Fruit fly (Drosophila melanogaster) whole organism, embryonic: ENCODE data around the gene CG7386.

Source experiments
- ATbp ChIP-seq: fragments of 200-800 bp; sonication (Bioruptor generic); optimal IDR thresholded peaks from 2 replicates; lab custom pipeline; 2017; ENCODE audit warnings: missing biosample characterization, mild to moderate bottlenecking, missing genetic modification characterization, missing genetic modification reagents
- Awh ChIP-seq: fragments of 200-800 bp; sonication (Bioruptor generic); IDR thresholded peaks from 2 replicates; pipeline ENCODE4, ENCODE4 v1.3.6; 2022; ENCODE audit warnings: missing biosample characterization, missing genetic modification characterization
- B-H1 ChIP-seq: fragments of 200-800 bp; sonication (Bioruptor generic); IDR thresholded peaks from 3 replicates; pipeline ENCODE4 v1.3.6; 2022; ENCODE audit warnings: missing biosample characterization, missing genetic modification characterization
- Blimp-1 ChIP-seq: fragments of 200-800 bp; sonication (Bioruptor generic); optimal IDR thresholded peaks from 3 replicates; lab custom pipeline; 2018; ENCODE audit warnings: missing biosample characterization, missing genetic modification characterization, mild to moderate bottlenecking, moderate library complexity, missing genetic modification reagents
- CG10654 ChIP-seq: fragments of 200-800 bp; sonication (Bioruptor generic); optimal IDR thresholded peaks from 2 replicates; lab custom pipeline; 2016; ENCODE audit warnings: missing biosample characterization, missing genetic modification characterization
- CG11398 ChIP-seq: fragments of 200-800 bp; sonication (Bioruptor generic); optimal IDR thresholded peaks from 2 replicates; lab custom pipeline; 2016; ENCODE audit warnings: missing biosample characterization, missing genetic modification characterization
- CG12155 ChIP-seq: fragments of 200-800 bp; sonication (Bioruptor generic); optimal IDR thresholded peaks from 3 replicates; lab custom pipeline; 2016; ENCODE audit warnings: missing biosample characterization, missing genetic modification characterization
- CG15269 ChIP-seq: fragments of 200-800 bp; sonication (Bioruptor generic); optimal IDR thresholded peaks from 2 replicates; lab custom pipeline; 2018; ENCODE audit warnings: missing biosample characterization, mild to moderate bottlenecking, missing genetic modification characterization, moderate library complexity
- CG17568 ChIP-seq: fragments of 200-800 bp; sonication (Bioruptor generic); optimal IDR thresholded peaks from 2 replicates; lab custom pipeline; 2018; ENCODE audit warnings: missing biosample characterization, mild to moderate bottlenecking, missing genetic modification characterization, moderate library complexity
- CG17802 ChIP-seq: fragments of 200-800 bp; sonication (Bioruptor generic); optimal IDR thresholded peaks from 2 replicates; lab custom pipeline; 2018; ENCODE audit warnings: missing biosample characterization, mild to moderate bottlenecking, missing genetic modification characterization, moderate library complexity
- CG18764 ChIP-seq: fragments of 200-800 bp; sonication (Bioruptor generic); optimal IDR thresholded peaks from 3 replicates; lab custom pipeline; 2016; ENCODE audit warnings: missing biosample characterization, missing genetic modification characterization
- CG2129 ChIP-seq: fragments of 200-800 bp; sonication (Bioruptor generic); IDR thresholded peaks from 2 replicates; pipeline ENCODE4 v1.3.6; 2022; ENCODE audit warnings: missing biosample characterization, missing genetic modification characterization; ENCODE audit not compliant: partially characterized antibody
- CG2202 ChIP-seq: fragments of 200-800 bp; sonication (Bioruptor generic); optimal IDR thresholded peaks from 2 replicates; lab custom pipeline; 2018; ENCODE audit warnings: missing biosample characterization, mild to moderate bottlenecking, missing genetic modification characterization
- CG31224 ChIP-seq: fragments of 200-800 bp; sonication (Bioruptor generic); IDR thresholded peaks from 2 replicates; pipeline ENCODE4 v1.3.6; 2022; ENCODE audit warnings: missing biosample characterization, missing genetic modification characterization
- CG32532 ChIP-seq: fragments of 200-800 bp; sonication (Bioruptor generic); IDR thresholded peaks from 2 replicates; pipeline ENCODE4 v1.3.6; 2022; ENCODE audit warnings: missing biosample characterization, missing genetic modification characterization
- CG34422 ChIP-seq: fragments of 200-800 bp; sonication (Bioruptor generic); IDR thresholded peaks from 3 replicates; pipeline ENCODE4 v1.3.6; 2022; ENCODE audit warnings: missing biosample characterization, missing genetic modification characterization
- CG7928 ChIP-seq: fragments of 200-800 bp; sonication (Bioruptor generic); optimal IDR thresholded peaks from 2 replicates; lab custom pipeline; 2017; ENCODE audit warnings: missing biosample characterization, mild to moderate bottlenecking, missing genetic modification characterization
- CkIIα-i1 ChIP-seq: fragments of 200-800 bp; sonication (Bioruptor generic); IDR thresholded peaks from 2 replicates; pipeline ENCODE4 v1.3.6; 2022; ENCODE audit warnings: missing biosample characterization, missing genetic modification characterization
- CrebB ChIP-seq: fragments of 200-800 bp; sonication (Bioruptor generic); optimal IDR thresholded peaks from 3 replicates; lab custom pipeline; 2018; ENCODE audit warnings: missing biosample characterization, mild to moderate bottlenecking, missing genetic modification characterization
- ERR ChIP-seq: fragments of 200-800 bp; sonication (Bioruptor generic); optimal IDR thresholded peaks from 2 replicates; lab custom pipeline; 2016; ENCODE audit warnings: missing biosample characterization, missing genetic modification characterization
- HLH4C ChIP-seq: fragments of 200-800 bp; sonication (Bioruptor generic); IDR thresholded peaks from 3 replicates; pipeline ENCODE4 v1.3.6; 2022; ENCODE audit warnings: missing biosample characterization, missing genetic modification characterization; ENCODE audit not compliant: partially characterized antibody
- HLHmδ ChIP-seq: fragments of 200-800 bp; sonication (Bioruptor generic); optimal IDR thresholded peaks from 2 replicates; lab custom pipeline; 2018; ENCODE audit warnings: missing biosample characterization, mild to moderate bottlenecking, missing genetic modification characterization, moderate library complexity
- Meics ChIP-seq: fragments of 200-800 bp; sonication (Bioruptor generic); optimal IDR thresholded peaks from 2 replicates; lab custom pipeline; 2017; ENCODE audit warnings: missing biosample characterization, mild to moderate bottlenecking, missing genetic modification characterization
- Mes4 ChIP-seq: fragments of 200-800 bp; sonication (Bioruptor generic); optimal IDR thresholded peaks from 2 replicates; lab custom pipeline; 2016; ENCODE audit warnings: missing biosample characterization, missing genetic modification characterization
- Nf-YB ChIP-seq: fragments of 200-800 bp; sonication (Bioruptor generic); optimal IDR thresholded peaks from 3 replicates; lab custom pipeline; 2019; ENCODE audit warnings: missing biosample characterization, mild to moderate bottlenecking, missing genetic modification characterization, moderate library complexity
- NfI ChIP-seq: fragments of 200-800 bp; sonication (Bioruptor generic); optimal IDR thresholded peaks from 3 replicates; lab custom pipeline; 2018; ENCODE audit warnings: missing biosample characterization, mild to moderate bottlenecking, missing genetic modification characterization, moderate library complexity
- PHDP ChIP-seq: fragments of 200-800 bp; sonication (Bioruptor generic); optimal IDR thresholded peaks from 3 replicates; lab custom pipeline; 2018; ENCODE audit warnings: missing biosample characterization, mild to moderate bottlenecking, missing genetic modification characterization, moderate library complexity
- Rx ChIP-seq: fragments of 200-800 bp; sonication (Bioruptor generic); IDR thresholded peaks from 2 replicates; pipeline ENCODE4 v1.3.6; 2022; ENCODE audit warnings: missing biosample characterization, missing genetic modification characterization
- Six4 ChIP-seq: fragments of 200-800 bp; sonication (Bioruptor generic); optimal IDR thresholded peaks from 2 replicates; lab custom pipeline; 2016; ENCODE audit warnings: missing biosample characterization, missing genetic modification characterization
- Stat92E ChIP-seq, 3 experiments: fragments of >200 bp in 2 of 3; fragments of 200-800 bp in 1 of 3; sonication (Bioruptor generic) in 1 of 3; optimal IDR thresholded peaks; 2 replicates each; lab custom pipeline; 2017 to 2019; ENCODE audit warnings: missing biosample characterization in 3 of 3, missing genetic modification characterization in 3 of 3, mild to moderate bottlenecking in 1 of 3, moderate library complexity in 1 of 3
- TFAM ChIP-seq: fragments of 200-800 bp; sonication (Bioruptor generic); optimal IDR thresholded peaks from 2 replicates; lab custom pipeline; 2017; ENCODE audit warnings: missing biosample characterization, missing genetic modification characterization, inconsistent platforms
- bcd ChIP-seq: fragments of 200-800 bp; sonication (Bioruptor generic); optimal IDR thresholded peaks from 2 replicates; lab custom pipeline; 2017; ENCODE audit warnings: missing biosample characterization, mild to moderate bottlenecking, missing genetic modification characterization
- chif ChIP-seq, 2 experiments: fragments of 200-800 bp; sonication (Bioruptor generic); optimal IDR thresholded peaks; 3 replicates each; lab custom pipeline; 2016; ENCODE audit warnings: missing biosample characterization in 2 of 2, missing genetic modification characterization in 2 of 2
- chm ChIP-seq: fragments of 200-800 bp; sonication (Bioruptor generic); IDR thresholded peaks from 2 replicates; pipeline ENCODE4 v1.3.6; 2022; ENCODE audit warnings: missing biosample characterization, missing genetic modification characterization
- cwo ChIP-seq: fragments of 200-800 bp; sonication (Bioruptor generic); optimal IDR thresholded peaks from 3 replicates; lab custom pipeline; 2017; ENCODE audit warnings: missing biosample characterization, missing genetic modification characterization, mild to moderate bottlenecking, moderate library complexity, missing genetic modification reagents
- ftz-f1 ChIP-seq: fragments of 200-800 bp; sonication (Bioruptor generic); optimal IDR thresholded peaks from 2 replicates; lab custom pipeline; 2016; ENCODE audit warnings: missing biosample characterization, missing genetic modification characterization
- lbe ChIP-seq: fragments of 200-800 bp; sonication (Bioruptor generic); optimal IDR thresholded peaks from 2 replicates; lab custom pipeline; 2016; ENCODE audit warnings: missing biosample characterization, mild to moderate bottlenecking, missing genetic modification characterization
- lmd ChIP-seq: fragments of 200-800 bp; sonication (Bioruptor generic); IDR thresholded peaks from 2 replicates; pipeline ENCODE4 v1.3.6; 2022; ENCODE audit warnings: missing biosample characterization, missing genetic modification characterization
- nau ChIP-seq: fragments of 200-800 bp; sonication (Bioruptor generic); optimal IDR thresholded peaks from 3 replicates; lab custom pipeline; 2017; ENCODE audit warnings: missing biosample characterization, mild to moderate bottlenecking, missing genetic modification characterization, missing genetic modification reagents
- nmo ChIP-seq: fragments of 200-800 bp; sonication (Bioruptor generic); optimal IDR thresholded peaks from 2 replicates; lab custom pipeline; 2018; ENCODE audit warnings: missing biosample characterization, mild to moderate bottlenecking, missing genetic modification characterization, moderate library complexity
- pros ChIP-seq: fragments of 200-800 bp; sonication (Bioruptor generic); optimal IDR thresholded peaks from 3 replicates; lab custom pipeline; 2019; ENCODE audit warnings: missing biosample characterization, mild to moderate bottlenecking, missing genetic modification characterization, moderate library complexity
- psq ChIP-seq: fragments of 200-800 bp; sonication (Bioruptor generic); optimal IDR thresholded peaks from 2 replicates; lab custom pipeline; 2017; ENCODE audit warnings: missing biosample characterization, missing genetic modification characterization
- pzg ChIP-seq: fragments of 200-800 bp; sonication (Bioruptor generic); optimal IDR thresholded peaks from 3 replicates; lab custom pipeline; 2018; ENCODE audit warnings: missing biosample characterization, mild to moderate bottlenecking, missing genetic modification characterization, moderate library complexity
- sd ChIP-seq: fragments of 200-800 bp; sonication (Bioruptor generic); optimal IDR thresholded peaks from 3 replicates; lab custom pipeline; 2018; ENCODE audit warnings: missing biosample characterization, mild to moderate bottlenecking, missing genetic modification characterization, moderate library complexity
- tup ChIP-seq: fragments of 200-800 bp; sonication (Bioruptor generic); optimal IDR thresholded peaks from 2 replicates; lab custom pipeline; 2016; ENCODE audit warnings: missing biosample characterization, mild to moderate bottlenecking, missing genetic modification characterization, moderate library complexity
- z ChIP-seq: fragments of 200-800 bp; sonication (Bioruptor generic); IDR thresholded peaks from 3 replicates; pipeline ENCODE4 v1.3.6; 2022; ENCODE audit warnings: missing biosample characterization, missing genetic modification characterization
- zen2 ChIP-seq: fragments of 200-800 bp; sonication (Bioruptor generic); IDR thresholded peaks from 3 replicates; pipeline ENCODE4 v1.3.6; 2022; ENCODE audit warnings: missing biosample characterization, missing genetic modification characterization; ENCODE audit not compliant: partially characterized antibody
- zf30C ChIP-seq: fragments of 200-800 bp; sonication (Bioruptor generic); optimal IDR thresholded peaks from 3 replicates; lab custom pipeline; 2018; ENCODE audit warnings: missing biosample characterization, mild to moderate bottlenecking, missing genetic modification characterization

Gene CG7386

dm6 chr3L:6215976-6216786, 26.6 kb downstream of the CG7386 start (continued):
- TF ChIP-seq CrebB (tag; lab: Kevin White, UChicago) (peak; percentile 67), CG32532 (GFP tag; lab: Robert Waterston, UW) (no peak), CG2129 (GFP tag; lab: Robert Waterston, UW) (no peak), ftz-f1 (GFP tag; lab: Kevin White, UChicago) (no peak), Nf-YB (GFP tag; lab: Kevin White, UChicago) (peak; percentile 24), cwo (GFP tag; lab: Kevin White, UChicago) (no peak), Mes4 (GFP tag; lab: Kevin White, UChicago) (no peak), CG11398 (GFP tag; lab: Kevin White, UChicago) (no peak), TFAM (GFP tag; lab: Kevin White, UChicago) (peak; percentile 16), CG17568 (GFP tag; lab: Kevin White, UChicago) (no peak), CG15269 (tag; lab: Kevin White, UChicago) (no peak), pzg (GFP tag; lab: Kevin White, UChicago) (no peak), z (GFP tag; lab: Robert Waterston, UW) (no peak), CG2202 (tag; lab: Kevin White, UChicago) (peak; percentile 18), ATbp (GFP tag; lab: Kevin White, UChicago) (peak; percentile 55), CG10654 (GFP tag; lab: Kevin White, UChicago) (no peak), lbe (GFP tag; lab: Kevin White, UChicago) (no peak), CG31224 (no peak), PHDP (tag; lab: Kevin White, UChicago) (no peak), Meics (GFP tag; lab: Kevin White, UChicago) (peak; percentile 53), Blimp-1 (no peak), lmd (no peak), CG7928 (GFP tag; lab: Kevin White, UChicago) (no peak), pros (GFP tag; lab: Kevin White, UChicago) (peak; percentile 58), B-H1 (no peak), CG17802 (tag; lab: Kevin White, UChicago) (no peak), NfI (GFP tag; lab: Kevin White, UChicago) (no peak), sd (no peak), CG18764 (peak; percentile 30), tup (GFP tag; lab: Kevin White, UChicago) (no peak), zen2 (GFP tag; lab: Robert Waterston, UW) (no peak), Rx (no peak), chm (no peak), ERR (no peak), nmo (GFP tag; lab: Kevin White, UChicago) (no peak), CG12155 (GFP tag; lab: Kevin White, UChicago) (no peak), bcd (GFP tag; lab: Kevin White, UChicago) (no peak), nau (no peak), CG34422 (GFP tag; lab: Robert Waterston, UW) (peak; percentile 49; the same call in 1 of the 3 replicates), psq (no peak), HLH4C (GFP tag; lab: Robert Waterston, UW) (no peak), CkIIα-i1 (GFP tag; lab: Robert Waterston, UW) (no peak), Awh (GFP tag; lab: Robert Waterston, UW) (0 out of 2 replicates have a peak, but pooled peaks have one; percentile 24), Stat92E (GFP tag; optimal IDR thresholded peaks at IDR 0.05; lab: Kevin White, UChicago) (peak in 1 of 3 experiments; percentile 54), Six4 (no peak), chif (GFP tag; optimal IDR thresholded peaks at IDR 0.05; lab: Kevin White, UChicago) (peak in 1 of 2 experiments; percentile 23), HLHmδ (peak; percentile 22), zf30C (GFP tag; lab: Kevin White, UChicago) (peak; percentile 26)
